Worm (Caenorhabditis elegans) whole organism, L4 larva: ENCODE measurements around the gene unc-79.

Source experiments
- F44E2.7 ChIP-seq: fragments of 200-800 bp; sonication (Bioruptor generic); IDR thresholded peaks from 2 replicates; pipeline ENCODE4 v2.1.2; 2022; ENCODE audit warnings: missing genetic modification characterization, missing compliant biosample characterization
- ZK337.2 ChIP-seq: fragments of 200-800 bp; sonication (Bioruptor generic); IDR thresholded peaks from 2 replicates; pipeline ENCODE4 v1.3.6; 2022; ENCODE audit warnings: missing genetic modification reagents, missing genetic modification characterization, missing compliant biosample characterization
- aha-1 ChIP-seq: fragments of 150-350 bp; peaks from one replicate; lab custom pipeline; 2014; ENCODE audit warnings: missing biosample characterization, missing genetic modification characterization
- arid-1 ChIP-seq: fragments of 200-800 bp; sonication (Bioruptor generic); conservative IDR thresholded peaks from 2 replicates; pipeline ENCODE4 v1.3.6; 2022; ENCODE audit warnings: missing genetic modification reagents, missing genetic modification characterization, missing compliant biosample characterization
- ceh-32 ChIP-seq: sonication (generic microtip); optimal IDR thresholded peaks from 2 replicates; lab custom pipeline; 2016; ENCODE audit warnings: mild to moderate bottlenecking, missing genetic modification characterization, missing compliant biosample characterization; ENCODE audit not compliant: poor library complexity
- ceh-44 ChIP-seq: fragments of 200-800 bp; sonication (Bioruptor generic); IDR thresholded peaks from 2 replicates; pipeline ENCODE4 v1.3.6; 2022; ENCODE audit warnings: missing genetic modification reagents, missing genetic modification characterization, missing compliant biosample characterization
- cey-2 ChIP-seq: sonication (generic microtip); optimal IDR thresholded peaks from 3 replicates; lab custom pipeline; 2017; ENCODE audit warnings: missing genetic modification characterization, mild to moderate bottlenecking, missing compliant biosample characterization, antibody characterized with exemption, borderline replicate concordance; ENCODE audit not compliant: insufficient read depth
- daf-8 ChIP-seq: fragments of 200-800 bp; sonication (Bioruptor generic); IDR thresholded peaks from 2 replicates; pipeline ENCODE4 v1.3.6; 2022; ENCODE audit warnings: missing genetic modification characterization, missing compliant biosample characterization
- dmd-6 ChIP-seq: fragments of 200-800 bp; sonication (Bioruptor generic); IDR thresholded peaks from 2 replicates; pipeline ENCODE4 v1.3.6; 2022; ENCODE audit warnings: missing genetic modification reagents, missing genetic modification characterization, missing compliant biosample characterization
- dmd-8 ChIP-seq: fragments of 200-800 bp; sonication (Bioruptor generic); IDR thresholded peaks from 2 replicates; pipeline ENCODE4 v1.3.6; 2022; ENCODE audit warnings: missing genetic modification characterization, missing compliant biosample characterization
- dmd-9 ChIP-seq: fragments of 200-800 bp; sonication (Bioruptor generic); IDR thresholded peaks from 2 replicates; pipeline ENCODE4 v1.3.6; 2022; ENCODE audit warnings: missing genetic modification reagents, missing genetic modification characterization, missing compliant biosample characterization
- dpl-1 ChIP-seq: fragments of 150-350 bp; optimal IDR thresholded peaks from 2 replicates; lab custom pipeline; 2014; ENCODE audit warnings: missing biosample characterization, missing genetic modification reagents, missing genetic modification characterization
- egl-27 ChIP-seq: sonication (generic microtip); optimal IDR thresholded peaks from 3 replicates; lab custom pipeline; 2017; ENCODE audit warnings: missing biosample characterization, missing genetic modification reagents, missing genetic modification characterization
- fkh-10 ChIP-seq: fragments of 150-350 bp; optimal IDR thresholded peaks from 2 replicates; lab custom pipeline; 2014; ENCODE audit warnings: missing biosample characterization, missing genetic modification reagents, missing genetic modification characterization
- hlh-30 ChIP-seq: sonication (generic microtip); optimal IDR thresholded peaks from 2 replicates; lab custom pipeline; 2017; ENCODE audit warnings: antibody characterized with exemption, mild to moderate bottlenecking, missing genetic modification characterization, missing compliant biosample characterization; ENCODE audit not compliant: insufficient read depth
- lin-39 ChIP-seq: fragments of 150-350 bp; optimal IDR thresholded peaks from 2 replicates; lab custom pipeline; 2014; ENCODE audit warnings: missing biosample characterization, missing genetic modification reagents, missing genetic modification characterization
- madf-9 ChIP-seq: fragments of 200-800 bp; sonication (Bioruptor generic); conservative IDR thresholded peaks from 2 replicates; pipeline ENCODE4 v1.3.6; 2022; ENCODE audit warnings: missing genetic modification reagents, missing genetic modification characterization, missing compliant biosample characterization
- mdl-1 ChIP-seq, 2 experiments: fragments of 150-350 bp in 1 of 2; sonication (generic microtip) in 1 of 2; optimal IDR thresholded peaks; 2 replicates each; lab custom pipeline; 2014 to 2017; ENCODE audit warnings: missing biosample characterization in 2 of 2, missing genetic modification characterization in 2 of 2
- mdt-29 ChIP-seq: fragments of 200-800 bp; sonication (Bioruptor generic); IDR thresholded peaks from 2 replicates; pipeline ENCODE4 v1.3.6; 2022; ENCODE audit warnings: missing genetic modification reagents, missing genetic modification characterization, missing compliant biosample characterization
- mes-2 ChIP-seq: sonication (generic microtip); optimal IDR thresholded peaks from 2 replicates; lab custom pipeline; 2016; ENCODE audit warnings: missing genotype, mild to moderate bottlenecking, missing genetic modification characterization, missing compliant biosample characterization; ENCODE audit not compliant: poor library complexity, severe bottlenecking
- nhr-41 ChIP-seq: fragments of 200-800 bp; sonication (Bioruptor generic); IDR thresholded peaks from 2 replicates; pipeline ENCODE4 v1.3.6; 2022; ENCODE audit warnings: missing genetic modification reagents, missing genetic modification characterization, missing compliant biosample characterization
- nhr-42 ChIP-seq: fragments of 200-800 bp; sonication (Bioruptor generic); IDR thresholded peaks from 2 replicates; pipeline ENCODE4 v1.3.6; 2022; ENCODE audit warnings: missing genetic modification characterization, missing compliant biosample characterization
- pha-4 ChIP-seq, 2 experiments: fragments of 150-350 bp in 1 of 2; fragments of 200-800 bp in 1 of 2; sonication (Bioruptor generic) in 1 of 2; IDR thresholded peaks in 1 of 2; optimal IDR thresholded peaks in 1 of 2; 2 replicates each; pipeline versions ENCODE4 v1.3.6 to Lab custom; 2014 to 2022; ENCODE audit warnings: missing genetic modification characterization in 2 of 2, missing genetic modification reagents in 2 of 2, missing biosample characterization in 1 of 2, missing compliant biosample characterization in 1 of 2
- pqm-1 ChIP-seq: sonication (generic microtip); optimal IDR thresholded peaks from 2 replicates; lab custom pipeline; 2017; ENCODE audit warnings: missing biosample characterization, missing genetic modification characterization
- rbr-2 ChIP-seq: sonication (generic microtip); optimal IDR thresholded peaks from 2 replicates; lab custom pipeline; 2016; ENCODE audit warnings: missing genotype, missing genetic modification characterization, missing compliant biosample characterization
- set-16 ChIP-seq: fragments of 200-800 bp; sonication (Bioruptor generic); IDR thresholded peaks from 2 replicates; pipeline ENCODE4 v1.3.6; 2022; ENCODE audit warnings: missing genetic modification reagents, missing genetic modification characterization, missing compliant biosample characterization
- snpc-4 ChIP-seq: fragments of 150-350 bp; optimal IDR thresholded peaks from 2 replicates; lab custom pipeline; 2014; ENCODE audit warnings: missing biosample characterization, missing genetic modification characterization
- tag-97 ChIP-seq: fragments of 200-800 bp; sonication (Bioruptor generic); IDR thresholded peaks from 2 replicates; pipeline ENCODE4 v1.3.6; 2022; ENCODE audit warnings: missing genetic modification characterization, missing compliant biosample characterization
- tra-1 ChIP-seq: fragments of 200-800 bp; sonication (Bioruptor generic); IDR thresholded peaks from 2 replicates; pipeline ENCODE4 v1.3.6; 2022; ENCODE audit warnings: missing genetic modification reagents, missing genetic modification characterization, missing compliant biosample characterization
- unc-39 ChIP-seq: sonication (generic microtip); optimal IDR thresholded peaks from 2 replicates; lab custom pipeline; 2017; ENCODE audit warnings: missing biosample characterization, missing genetic modification characterization
- vab-7 ChIP-seq: fragments of 200-800 bp; sonication (Bioruptor generic); IDR thresholded peaks from 2 replicates; pipeline ENCODE4 v1.3.6; 2022; ENCODE audit warnings: missing genetic modification reagents, missing genetic modification characterization, missing compliant biosample characterization
- ztf-7 ChIP-seq: fragments of 150-350 bp; optimal IDR thresholded peaks from 2 replicates; lab custom pipeline; 2014; ENCODE audit warnings: missing biosample characterization, missing genetic modification characterization

Gene unc-79

ce11 chrIII:4088338-4088918 is 22.0 kb downstream of the unc-79 start (continued):
- no peak for TF ChIP-seq daf-8 (GFP tag; lab: Robert Waterston, UW)
- no peak for TF ChIP-seq dmd-9 (GFP tag; lab: Robert Waterston, UW)
- no peak for TF ChIP-seq fkh-10 (GFP tag; lab: Kevin White, UChicago)

ce11 chrIII:4090773-4091172 is 24.3 kb downstream of the unc-79 start, which contains the start of gene C03C10.2:
Gene C03C10.2 (plus strand): TSS chrIII:4091073.
- TF ChIP-seq dmd-8 (GFP tag; lab: Robert Waterston, UW), result no peak
- TF ChIP-seq mdt-29 (GFP tag; lab: Robert Waterston, UW), result no peak
- TF ChIP-seq rbr-2 (tag; lab: Kevin White, UChicago), result no peak
- TF ChIP-seq mdl-1 (tag; optimal IDR thresholded peaks at IDR 0.05; lab: Kevin White, UChicago), result no peak
- TF ChIP-seq unc-39, result no peak
- no peak for TF ChIP-seq pqm-1
- TF ChIP-seq dmd-6 (GFP tag; lab: Robert Waterston, UW), result no peak
- TF ChIP-seq, all 104 proteins: peak for 0

- TF ChIP-seq nhr-42 (no peak), dmd-6 (GFP tag; lab: Robert Waterston, UW) (no peak), arid-1 (GFP tag; lab: Robert Waterston, UW) (no peak), ceh-44 (no peak)
These were observed 25.6 kb downstream of the unc-79 start, which contains the start of gene C03C10.5 for ce11 chrIII:4092020-4092419. Gene C03C10.5 (minus strand): TSS chrIII:4092120.

DNA sequence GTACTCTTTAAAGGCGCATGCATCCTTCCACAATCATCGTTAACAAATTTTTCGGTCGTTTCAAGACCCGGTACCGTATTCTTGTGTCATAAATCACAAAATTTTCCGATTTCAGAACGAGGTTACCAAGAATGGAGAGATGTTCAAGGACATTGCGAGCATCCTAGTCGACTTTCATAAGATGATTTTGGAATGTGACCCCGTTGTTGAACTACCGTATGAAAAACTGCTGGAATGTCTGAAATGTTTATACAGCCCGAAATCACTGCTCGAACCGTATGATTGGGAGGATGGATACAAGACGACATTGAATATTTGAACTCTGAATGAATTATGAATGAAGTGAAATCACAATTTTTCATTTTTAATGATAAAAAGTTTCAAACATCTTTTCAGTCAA is 26.5 kb downstream of the unc-79 start:
- TF ChIP-seq nhr-41, result no peak
- TF ChIP-seq F44E2.7 (GFP tag; lab: Robert Waterston, UW), result no peak
- no peak for TF ChIP-seq hlh-30
- TF ChIP-seq vab-7 (GFP tag; lab: Robert Waterston, UW), result no peak
- TF ChIP-seq egl-27, result no peak
- no peak for TF ChIP-seq set-16 (GFP tag; lab: Robert Waterston, UW)
- TF ChIP-seq ceh-32, result no peak
- TF ChIP-seq dmd-8 (GFP tag; lab: Robert Waterston, UW), result no peak
- no peak for TF ChIP-seq cey-2

ce11 chrIII:4094681-4095080 is 28.2 kb downstream of the unc-79 start, which contains the start of gene rnr-2:
Gene rnr-2 (minus strand): TSS chrIII:4094921.
- no peak for TF ChIP-seq madf-9 (GFP tag; lab: Robert Waterston, UW)
- peak; percentile 37 for TF ChIP-seq aha-1 (tag; lab: Kevin White, UChicago)
- TF ChIP-seq dpl-1 (GFP tag; lab: Kevin White, UChicago), result peak; percentile 8
- TF ChIP-seq pha-4 (GFP tag; IDR thresholded peaks at IDR 0.05; lab: Robert Waterston, UW), result no peak
- no peak for TF ChIP-seq pha-4 (tag; optimal IDR thresholded peaks at IDR 0.05; lab: Kevin White, UChicago)

DNA sequence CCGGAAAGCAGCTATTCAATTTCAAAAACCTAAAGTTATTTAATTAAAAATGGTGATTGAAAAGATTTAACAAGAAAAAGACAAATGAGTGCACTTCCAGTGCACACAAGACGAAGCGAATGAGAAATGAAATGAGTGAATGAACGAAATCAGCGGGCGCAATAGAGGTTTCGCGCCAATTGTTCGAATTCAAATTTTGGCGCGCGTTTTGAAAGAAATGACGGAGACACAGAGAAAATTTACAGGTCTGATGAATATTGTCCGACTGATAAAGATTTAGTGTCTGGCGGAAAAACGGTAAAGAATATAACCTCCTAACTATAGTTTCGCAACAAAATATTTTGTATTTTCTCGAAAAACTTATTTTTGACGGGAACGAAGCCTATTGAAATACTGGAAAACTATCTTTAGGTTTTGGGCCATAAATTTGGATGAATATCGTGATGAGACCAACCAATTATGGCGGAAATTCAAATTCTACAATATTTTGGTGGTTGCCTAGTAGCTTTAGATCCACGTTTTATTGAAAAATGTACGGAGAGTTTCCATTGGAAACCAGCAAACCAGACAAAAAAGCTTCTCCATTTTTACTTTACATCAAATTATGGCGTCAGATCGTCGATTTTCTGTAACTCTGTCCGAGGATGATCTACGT is 29.1 kb downstream of the unc-79 start, which contains the start of gene C03C10.7:
C03C10.7 (plus strand) TSS at position 605 of the 655 bp plus-strand sequence.
- TF ChIP-seq ZK337.2 (no peak), mes-2 (tag; lab: Kevin White, UChicago) (no peak), snpc-4 (tag; lab: Kevin White, UChicago) (no peak), lin-39 (tag; lab: Kevin White, UChicago) (no peak), ztf-7 (tag; lab: Kevin White, UChicago) (no peak), tra-1 (GFP tag; lab: Robert Waterston, UW) (no peak), dpl-1 (GFP tag; lab: Kevin White, UChicago) (peak; percentile 41), tag-97 (no peak)
